Worm (Caenorhabditis elegans) whole organism, L4 larva: ENCODE results near the gene rps-25.

Source experiments
- ceh-32 ChIP-seq: sonication (generic microtip); optimal IDR thresholded peaks from 2 replicates; lab custom pipeline; 2016; ENCODE audit warnings: mild to moderate bottlenecking, missing genetic modification characterization, missing compliant biosample characterization; ENCODE audit not compliant: poor library complexity
- ces-1 ChIP-seq: fragments of 150-350 bp; sonication (generic microtip); optimal IDR thresholded peaks from 4 replicates; lab custom pipeline; 2014; ENCODE audit warnings: missing biosample characterization, missing genetic modification reagents, missing genetic modification characterization
- lim-7 ChIP-seq: fragments of 200-800 bp; sonication (Bioruptor generic); IDR thresholded peaks from 2 replicates; pipeline ENCODE4 v1.3.6; 2022; ENCODE audit warnings: missing genetic modification characterization, missing compliant biosample characterization

The rps-25 gene

DNA sequence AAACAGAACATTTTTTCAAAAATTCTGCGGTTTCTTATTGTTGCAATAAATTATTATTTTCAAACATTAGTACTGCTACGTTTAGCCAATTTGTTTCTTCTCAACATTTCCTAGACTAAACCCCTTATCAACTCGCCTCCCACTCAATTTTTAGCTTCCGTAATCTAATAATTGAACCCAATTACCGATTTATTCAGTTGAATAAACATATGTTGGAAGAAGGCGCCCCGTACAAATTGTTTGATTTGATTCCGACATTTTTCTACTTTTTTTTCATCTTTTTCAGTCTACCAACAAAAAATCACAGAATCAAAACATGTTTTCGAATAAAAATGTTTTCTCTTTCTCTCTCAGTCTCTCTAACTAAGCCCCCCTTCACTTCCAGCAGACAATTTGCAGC lies 44.7 kb downstream of the rps-25 start:
- TF ChIP-seq ces-1 (GFP tag; lab: Kevin White, UChicago) (peak; percentile 75), lim-7 (GFP tag; lab: Robert Waterston, UW) (no peak), ceh-32 (tag; lab: Kevin White, UChicago) (no peak)
